Worm (Caenorhabditis elegans) whole organism, late embryonic: ENCODE results near the gene nhr-172.

Experiments used
- ceh-24 ChIP-seq: sonication (generic microtip); optimal IDR thresholded peaks from 2 replicates; lab custom pipeline; 2016; ENCODE audit warnings: mild to moderate bottlenecking, missing genetic modification characterization, missing compliant biosample characterization
- elt-2 ChIP-seq: sonication (generic microtip); optimal IDR thresholded peaks from 2 replicates; lab custom pipeline; 2016; ENCODE audit warnings: missing genetic modification reagents, missing genetic modification characterization, missing compliant biosample characterization
- fkh-10 ChIP-seq: fragments of 150-350 bp; optimal IDR thresholded peaks from 2 replicates; lab custom pipeline; 2014; ENCODE audit warnings: missing biosample characterization, missing genetic modification reagents, missing genetic modification characterization
- fkh-6 ChIP-seq: sonication (generic microtip); optimal IDR thresholded peaks from 2 replicates; lab custom pipeline; 2016; ENCODE audit warnings: missing genetic modification characterization, missing compliant biosample characterization
- hlh-15 ChIP-seq: sonication (generic microtip); optimal IDR thresholded peaks from 2 replicates; lab custom pipeline; 2016; ENCODE audit warnings: missing genetic modification characterization, missing compliant biosample characterization
- madf-2 ChIP-seq: sonication (generic microtip); optimal IDR thresholded peaks from 2 replicates; lab custom pipeline; 2017; ENCODE audit warnings: missing genetic modification characterization, missing compliant biosample characterization
- mec-3 ChIP-seq: sonication (generic microtip); optimal IDR thresholded peaks from 2 replicates; lab custom pipeline; 2016; ENCODE audit warnings: borderline replicate concordance, missing genetic modification characterization, missing compliant biosample characterization
- nhr-11 ChIP-seq: fragments of 150-350 bp; optimal IDR thresholded peaks from 2 replicates; lab custom pipeline; 2014; ENCODE audit warnings: missing biosample characterization, missing genetic modification characterization
- nhr-232 ChIP-seq: sonication (generic microtip); optimal IDR thresholded peaks from 2 replicates; lab custom pipeline; 2016; ENCODE audit warnings: missing genetic modification characterization, missing compliant biosample characterization
- odd-2 ChIP-seq: sonication (generic microtip); optimal IDR thresholded peaks from 2 replicates; lab custom pipeline; 2017; ENCODE audit warnings: antibody characterized with exemption, mild to moderate bottlenecking, missing genetic modification characterization, missing compliant biosample characterization
- pqm-1 ChIP-seq: sonication (generic microtip); optimal IDR thresholded peaks from 2 replicates; lab custom pipeline; 2016; ENCODE audit warnings: missing genetic modification characterization, missing compliant biosample characterization
- rnt-1 ChIP-seq: sonication (generic microtip); optimal IDR thresholded peaks from 2 replicates; lab custom pipeline; 2016; ENCODE audit warnings: missing genetic modification characterization, missing compliant biosample characterization
- sdc-2 ChIP-seq: sonication (generic microtip); optimal IDR thresholded peaks from 2 replicates; lab custom pipeline; 2016; ENCODE audit warnings: missing genotype, missing genetic modification characterization, missing compliant biosample characterization
- unc-3 ChIP-seq, 2 experiments: fragments of 200-800 bp in 1 of 2; sonication (Bioruptor generic) in 1 of 2; sonication (generic microtip) in 1 of 2; conservative IDR thresholded peaks in 1 of 2; optimal IDR thresholded peaks in 1 of 2; 2 replicates each; pipeline versions ENCODE4 v1.3.6 to Lab custom; 2016 to 2022; ENCODE audit warnings: missing compliant biosample characterization in 2 of 2, missing genetic modification characterization in 2 of 2, missing genetic modification reagents in 1 of 2

DNA sequence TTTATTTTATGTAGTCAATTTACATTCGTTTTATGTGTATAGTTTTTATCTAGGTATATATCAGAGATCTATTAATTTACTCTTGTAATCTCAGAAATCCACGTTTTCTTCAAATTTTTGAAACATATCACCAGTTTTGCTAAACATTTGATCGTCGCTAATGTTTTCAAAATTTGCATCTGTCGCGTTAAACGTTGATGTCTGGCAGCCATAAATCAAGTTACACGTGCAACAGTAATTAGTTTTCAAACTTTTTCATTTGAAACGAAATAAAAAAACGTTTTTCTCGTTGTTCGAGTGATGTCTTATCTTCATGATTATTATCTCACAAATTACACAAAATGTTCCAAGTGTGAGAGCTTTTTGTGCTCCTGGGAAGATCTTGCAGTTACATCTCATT is 11.4 kb upstream of the nhr-172 start, which contains the start of gene srh-79:
- no peak for TF ChIP-seq sdc-2 (tag; lab: Kevin White, UChicago)
- TF ChIP-seq fkh-6 (tag; lab: Kevin White, UChicago) = no peak
- TF ChIP-seq elt-2 (tag; lab: Kevin White, UChicago) = no peak
- TF ChIP-seq unc-3 (GFP tag; conservative IDR thresholded peaks at IDR 0.05; lab: Robert Waterston, UW) = no peak
- TF ChIP-seq unc-3 (tag; optimal IDR thresholded peaks at IDR 0.05; lab: Kevin White, UChicago) = no peak
- no peak for TF ChIP-seq nhr-11 (tag; lab: Kevin White, UChicago)
- no peak for TF ChIP-seq hlh-15
- no peak for TF ChIP-seq rnt-1 (tag; lab: Kevin White, UChicago)
- no peak for TF ChIP-seq nhr-232 (tag; lab: Kevin White, UChicago)
- TF ChIP-seq ceh-24 (tag; lab: Kevin White, UChicago) = no peak
- no peak for TF ChIP-seq madf-2 (tag; lab: Kevin White, UChicago)
- no peak for TF ChIP-seq odd-2 (tag; lab: Kevin White, UChicago)
- no peak for TF ChIP-seq fkh-10 (GFP tag; lab: Kevin White, UChicago)
- TF ChIP-seq mec-3 (tag; lab: Kevin White, UChicago) = no peak
- no peak for TF ChIP-seq pqm-1 (tag; lab: Kevin White, UChicago)
